Worm (Caenorhabditis elegans) whole organism, midembryonic: ENCODE measurements around the gene rol-1.
A peak's percentile ranks its signal among the peaks of the same experiment; 100 is the strongest.

Experiments
- T22C8.4 ChIP-seq: fragments of 200-800 bp; sonication (Bioruptor generic); IDR thresholded peaks from 2 replicates; pipeline ENCODE4 v1.3.6; 2022; ENCODE audit warnings: missing genetic modification characterization, missing compliant biosample characterization
- cog-1 ChIP-seq: sonication (generic microtip); optimal IDR thresholded peaks from 2 replicates; lab custom pipeline; 2016; ENCODE audit warnings: missing genetic modification characterization, missing compliant biosample characterization
- flt-1 ChIP-seq: fragments of 200-800 bp; sonication (Bioruptor generic); IDR thresholded peaks from 2 replicates; pipeline ENCODE4 v1.3.6; 2022; ENCODE audit warnings: missing genetic modification characterization, missing compliant biosample characterization
- ref-1 ChIP-seq: fragments of 200-800 bp; sonication (Bioruptor generic); conservative IDR thresholded peaks from 2 replicates; pipeline ENCODE4 v1.3.6; 2022; ENCODE audit warnings: missing genetic modification reagents, missing genetic modification characterization, missing compliant biosample characterization
- ztf-23 ChIP-seq: fragments of 200-800 bp; sonication (Bioruptor generic); IDR thresholded peaks from 2 replicates; pipeline ENCODE4 v1.3.6; 2022; ENCODE audit warnings: missing genetic modification reagents, missing genetic modification characterization, missing compliant biosample characterization

DNA sequence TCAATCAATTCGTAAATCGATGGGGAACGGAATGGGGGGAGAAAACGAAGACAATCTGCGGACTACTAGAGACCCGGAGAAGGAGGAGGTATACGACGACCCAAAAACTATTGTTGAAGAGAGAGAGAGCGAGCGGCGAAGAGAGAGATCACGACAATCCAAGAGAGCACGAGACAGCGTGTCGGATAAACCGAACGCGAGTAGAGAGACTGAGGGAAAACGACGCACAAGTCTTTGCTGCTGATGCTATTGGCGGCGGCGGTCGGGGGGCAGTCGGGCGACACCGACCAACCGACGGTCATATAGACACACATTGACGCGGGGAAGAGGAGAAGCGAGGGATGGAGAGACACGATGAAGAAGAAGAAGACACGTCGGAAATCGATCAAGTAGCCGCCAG is 50.2 kb downstream of the rol-1 start:
- no peak for TF ChIP-seq ref-1
- TF ChIP-seq ztf-23 (GFP tag; lab: Robert Waterston, UW) = no peak; the same call in 1 of the 2 replicates
- peak; percentile 71; the same call in 1 of the 2 replicates for TF ChIP-seq flt-1 (GFP tag; lab: Robert Waterston, UW)
- TF ChIP-seq T22C8.4 (GFP tag; lab: Robert Waterston, UW) = no peak
- TF ChIP-seq cog-1 (tag; lab: Kevin White, UChicago) = peak; percentile 61
